Fruit fly (Drosophila melanogaster) whole organism, embryonic: Measurements from ENCODE around the gene CG12301.

Experiments
- Atf6 ChIP-seq: fragments of 200-800 bp; sonication (Bioruptor generic); IDR thresholded peaks from 2 replicates; pipeline ENCODE4 v1.3.6; 2022; ENCODE audit warnings: missing biosample characterization, missing genetic modification characterization
- CG10654 ChIP-seq: fragments of 200-800 bp; sonication (Bioruptor generic); optimal IDR thresholded peaks from 2 replicates; lab custom pipeline; 2016; ENCODE audit warnings: missing biosample characterization, missing genetic modification characterization
- CG12942 ChIP-seq: fragments of 200-800 bp; sonication (Bioruptor generic); optimal IDR thresholded peaks from 3 replicates; lab custom pipeline; 2016; ENCODE audit warnings: missing biosample characterization, missing genetic modification characterization
- CG13287 ChIP-seq: fragments of 200-800 bp; sonication (Bioruptor generic); IDR thresholded peaks from 2 replicates; pipeline ENCODE4 v1.3.6; 2022; ENCODE audit warnings: missing biosample characterization, missing genetic modification characterization; ENCODE audit not compliant: partially characterized antibody
- CG14050 ChIP-seq: fragments of 200-800 bp; sonication (Bioruptor generic); IDR thresholded peaks from 3 replicates; pipeline ENCODE4 v1.3.6; 2022; ENCODE audit warnings: missing biosample characterization, missing genetic modification characterization
- CG15011 ChIP-seq: fragments of 200-800 bp; sonication (Bioruptor generic); optimal IDR thresholded peaks from 3 replicates; lab custom pipeline; 2018; ENCODE audit warnings: missing biosample characterization, mild to moderate bottlenecking, missing genetic modification characterization
- CG1602 ChIP-seq: fragments of 200-800 bp; sonication (Bioruptor generic); optimal IDR thresholded peaks from 3 replicates; lab custom pipeline; 2016; ENCODE audit warnings: missing biosample characterization, missing genetic modification characterization
- CG16815 ChIP-seq: fragments of 200-800 bp; sonication (Bioruptor generic); optimal IDR thresholded peaks from 3 replicates; lab custom pipeline; 2017; ENCODE audit warnings: missing biosample characterization, mild to moderate bottlenecking, missing genetic modification characterization
- CG1792 ChIP-seq: fragments of 200-800 bp; sonication (Bioruptor generic); optimal IDR thresholded peaks from 2 replicates; lab custom pipeline; 2016; ENCODE audit warnings: missing biosample characterization, missing genetic modification characterization
- CG2116 ChIP-seq: fragments of 200-800 bp; sonication (Bioruptor generic); optimal IDR thresholded peaks from 3 replicates; lab custom pipeline; 2018; ENCODE audit warnings: missing biosample characterization, mild to moderate bottlenecking, missing genetic modification characterization
- CG2120 ChIP-seq: fragments of 200-800 bp; sonication (Bioruptor generic); optimal IDR thresholded peaks from 3 replicates; lab custom pipeline; 2016; ENCODE audit warnings: missing biosample characterization, missing genetic modification characterization
- CG2202 ChIP-seq: fragments of 200-800 bp; sonication (Bioruptor generic); optimal IDR thresholded peaks from 2 replicates; lab custom pipeline; 2018; ENCODE audit warnings: missing biosample characterization, mild to moderate bottlenecking, missing genetic modification characterization
- CG6654 ChIP-seq: fragments of 200-800 bp; sonication (Bioruptor generic); optimal IDR thresholded peaks from 2 replicates; lab custom pipeline; 2017; ENCODE audit warnings: missing biosample characterization, mild to moderate bottlenecking, missing genetic modification characterization
- CG7357 ChIP-seq: fragments of 200-800 bp; sonication (Bioruptor generic); IDR thresholded peaks from 3 replicates; pipeline ENCODE4 v1.3.6; 2022; ENCODE audit warnings: missing biosample characterization, missing genetic modification characterization
- CG7745 ChIP-seq: fragments of 200-800 bp; sonication (Bioruptor generic); optimal IDR thresholded peaks from 2 replicates; lab custom pipeline; 2018; ENCODE audit warnings: missing biosample characterization, mild to moderate bottlenecking, missing genetic modification characterization, moderate library complexity
- CG9797 ChIP-seq: fragments of 200-800 bp; sonication (Bioruptor generic); optimal IDR thresholded peaks from 3 replicates; lab custom pipeline; 2018; ENCODE audit warnings: missing biosample characterization, mild to moderate bottlenecking, missing genetic modification characterization
- Chrac-16 ChIP-seq: fragments of 200-800 bp; sonication (Bioruptor generic); optimal IDR thresholded peaks from 3 replicates; lab custom pipeline; 2016; ENCODE audit warnings: missing biosample characterization, missing genetic modification characterization
- Drgx ChIP-seq: fragments of 200-800 bp; sonication (Bioruptor generic); IDR thresholded peaks from 2 replicates; pipeline ENCODE4 v1.3.6; 2022; ENCODE audit warnings: missing biosample characterization, missing genetic modification characterization
- Elba2 ChIP-seq: fragments of 200-800 bp; sonication (Bioruptor generic); optimal IDR thresholded peaks from 3 replicates; lab custom pipeline; 2016; ENCODE audit warnings: missing biosample characterization, missing genetic modification characterization
- Fer3 ChIP-seq: fragments of 200-800 bp; sonication (Bioruptor generic); optimal IDR thresholded peaks from 2 replicates; lab custom pipeline; 2018; ENCODE audit warnings: missing biosample characterization, mild to moderate bottlenecking, missing genetic modification characterization, moderate library complexity
- H15 ChIP-seq: fragments of 200-800 bp; sonication (Bioruptor generic); IDR thresholded peaks from 3 replicates; pipeline ENCODE4 v1.3.6; 2022; ENCODE audit warnings: missing biosample characterization, missing genetic modification characterization
- Hand ChIP-seq: fragments of 200-800 bp; sonication (Bioruptor generic); optimal IDR thresholded peaks from 2 replicates; lab custom pipeline; 2017; ENCODE audit warnings: mild to moderate bottlenecking, missing biosample characterization, missing genetic modification reagents, missing genetic modification characterization
- NK7.1 ChIP-seq: fragments of 200-800 bp; sonication (Bioruptor generic); optimal IDR thresholded peaks from 3 replicates; lab custom pipeline; 2016; ENCODE audit warnings: missing biosample characterization, missing genetic modification characterization
- Oli ChIP-seq: fragments of 200-800 bp; sonication (Bioruptor generic); optimal IDR thresholded peaks from 2 replicates; lab custom pipeline; 2018; ENCODE audit warnings: missing biosample characterization, mild to moderate bottlenecking, missing genetic modification characterization, moderate library complexity
- Opbp ChIP-seq: fragments of 200-800 bp; sonication (Bioruptor generic); IDR thresholded peaks from 3 replicates; pipeline ENCODE4 v1.3.6; 2022; ENCODE audit warnings: missing biosample characterization, missing genetic modification characterization; ENCODE audit not compliant: partially characterized antibody
- Side ChIP-seq: fragments of 200-800 bp; sonication (Bioruptor generic); optimal IDR thresholded peaks from 2 replicates; lab custom pipeline; 2016; ENCODE audit warnings: missing biosample characterization, missing genetic modification characterization
- Six4 ChIP-seq: fragments of 200-800 bp; sonication (Bioruptor generic); optimal IDR thresholded peaks from 2 replicates; lab custom pipeline; 2016; ENCODE audit warnings: missing biosample characterization, missing genetic modification characterization
- Vsx1 ChIP-seq: fragments of 200-800 bp; sonication (Bioruptor generic); optimal IDR thresholded peaks from 2 replicates; lab custom pipeline; 2017; ENCODE audit warnings: missing biosample characterization, mild to moderate bottlenecking, missing genetic modification characterization, missing genetic modification reagents
- YL-1 ChIP-seq: fragments of 200-800 bp; sonication (Bioruptor generic); optimal IDR thresholded peaks from 3 replicates; lab custom pipeline; 2017; ENCODE audit warnings: missing biosample characterization, mild to moderate bottlenecking, missing genetic modification characterization
- aop ChIP-seq: fragments of 200-800 bp; sonication (Bioruptor generic); IDR thresholded peaks from 2 replicates; pipeline ENCODE4 v1.3.6; 2022; ENCODE audit warnings: missing biosample characterization, missing genetic modification characterization
- bsh ChIP-seq, 2 experiments: fragments of 200-800 bp; sonication (Bioruptor generic); optimal IDR thresholded peaks; 2 replicates each; lab custom pipeline; 2017 to 2018; ENCODE audit warnings: mild to moderate bottlenecking in 2 of 2, missing biosample characterization in 2 of 2, missing genetic modification characterization in 2 of 2, moderate library complexity in 1 of 2
- caup ChIP-seq: fragments of 200-800 bp; sonication (Bioruptor generic); optimal IDR thresholded peaks from 3 replicates; lab custom pipeline; 2017; ENCODE audit warnings: missing biosample characterization, mild to moderate bottlenecking, missing genetic modification characterization, moderate library complexity; ENCODE audit not compliant: severe bottlenecking
- chinmo ChIP-seq: fragments of 200-800 bp; sonication (Bioruptor generic); IDR thresholded peaks from 4 replicates; pipeline ENCODE4 v1.3.6; 2022; ENCODE audit warnings: missing biosample characterization, missing genetic modification characterization; ENCODE audit not compliant: partially characterized antibody
- fd64A ChIP-seq: fragments of 200-800 bp; sonication (Bioruptor generic); optimal IDR thresholded peaks from 3 replicates; lab custom pipeline; 2018; ENCODE audit warnings: missing biosample characterization, mild to moderate bottlenecking, missing genetic modification characterization
- fru ChIP-seq: fragments of >200 bp; optimal IDR thresholded peaks from 2 replicates; lab custom pipeline; 2017
- fu2 ChIP-seq: fragments of 200-800 bp; sonication (Bioruptor generic); optimal IDR thresholded peaks from 2 replicates; lab custom pipeline; 2016; ENCODE audit warnings: missing biosample characterization, missing genetic modification characterization
- jigr1 ChIP-seq: fragments of 200-800 bp; sonication (Bioruptor generic); IDR thresholded peaks from 3 replicates; pipeline ENCODE4 v1.3.6; 2022; ENCODE audit warnings: missing biosample characterization, missing genetic modification characterization
- jing ChIP-seq: fragments of 200-800 bp; sonication (Bioruptor generic); optimal IDR thresholded peaks from 2 replicates; lab custom pipeline; 2018; ENCODE audit warnings: missing biosample characterization, mild to moderate bottlenecking, missing genetic modification characterization
- lbe ChIP-seq: fragments of 200-800 bp; sonication (Bioruptor generic); optimal IDR thresholded peaks from 2 replicates; lab custom pipeline; 2016; ENCODE audit warnings: missing biosample characterization, mild to moderate bottlenecking, missing genetic modification characterization
- nerfin-1 ChIP-seq: fragments of 200-800 bp; sonication (Bioruptor generic); optimal IDR thresholded peaks from 3 replicates; lab custom pipeline; 2019; ENCODE audit warnings: missing biosample characterization, mild to moderate bottlenecking, missing genetic modification characterization, moderate library complexity
- nerfin-2 ChIP-seq: fragments of 200-800 bp; sonication (Bioruptor generic); IDR thresholded peaks from 2 replicates; pipeline ENCODE4 v1.3.6; 2022; ENCODE audit warnings: missing biosample characterization, missing genetic modification characterization; ENCODE audit not compliant: partially characterized antibody
- pb ChIP-seq: fragments of 200-800 bp; sonication (Bioruptor generic); optimal IDR thresholded peaks from 3 replicates; lab custom pipeline; 2016; ENCODE audit warnings: missing biosample characterization, missing genetic modification characterization
- phol ChIP-seq: fragments of 200-800 bp; sonication (Bioruptor generic); optimal IDR thresholded peaks from 3 replicates; lab custom pipeline; 2018; ENCODE audit warnings: missing biosample characterization, mild to moderate bottlenecking, missing genetic modification characterization, moderate library complexity
- sd ChIP-seq: fragments of 200-800 bp; sonication (Bioruptor generic); optimal IDR thresholded peaks from 3 replicates; lab custom pipeline; 2018; ENCODE audit warnings: missing biosample characterization, mild to moderate bottlenecking, missing genetic modification characterization, moderate library complexity
- slbo ChIP-seq: fragments of 200-800 bp; sonication (Bioruptor generic); IDR thresholded peaks from 2 replicates; pipeline ENCODE4 v1.3.6; 2022; ENCODE audit warnings: missing biosample characterization, missing genetic modification characterization
- so ChIP-seq: fragments of 200-800 bp; sonication (Bioruptor generic); IDR thresholded peaks from 3 replicates; pipeline ENCODE4 v1.3.6; 2022; ENCODE audit warnings: missing biosample characterization, missing genetic modification characterization
- ssp ChIP-seq: fragments of 200-800 bp; sonication (Bioruptor generic); IDR thresholded peaks from 2 replicates; pipeline ENCODE4 v1.3.6; 2022; ENCODE audit warnings: missing biosample characterization, missing genetic modification characterization
- trem ChIP-seq: fragments of 200-800 bp; optimal IDR thresholded peaks from 3 replicates; lab custom pipeline; 2019; ENCODE audit warnings: missing biosample characterization, mild to moderate bottlenecking, missing genetic modification characterization, moderate library complexity
- tup ChIP-seq: fragments of 200-800 bp; sonication (Bioruptor generic); optimal IDR thresholded peaks from 2 replicates; lab custom pipeline; 2016; ENCODE audit warnings: missing biosample characterization, mild to moderate bottlenecking, missing genetic modification characterization, moderate library complexity
- vfl ChIP-seq: fragments of 200-800 bp; sonication (Bioruptor generic); optimal IDR thresholded peaks from 2 replicates; lab custom pipeline; 2016; ENCODE audit warnings: missing biosample characterization, missing genetic modification characterization

The CG12301 gene

DNA sequence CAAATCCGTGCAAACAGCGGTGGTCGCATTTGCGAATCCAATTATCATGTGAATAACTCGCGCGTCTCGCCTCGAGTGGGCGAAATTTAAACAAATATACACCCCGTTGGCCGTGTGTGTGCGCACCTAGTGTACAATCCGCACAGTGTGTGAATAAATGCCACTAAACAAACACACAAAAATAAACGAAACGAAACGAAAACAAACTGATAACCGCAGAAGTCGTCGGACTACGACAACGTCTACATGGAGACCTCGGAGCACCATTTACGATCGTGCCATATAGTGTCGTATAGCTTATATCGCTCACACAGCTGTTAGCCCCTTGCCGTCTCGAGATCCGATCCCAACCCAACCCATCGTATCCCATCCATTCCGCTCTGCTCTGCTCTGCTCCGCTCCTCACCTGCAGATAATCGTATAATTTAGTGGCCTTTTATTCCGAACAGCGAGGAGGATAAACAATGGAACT, 14.1 kb upstream of the CG12301 start (continued):
- TF ChIP-seq Elba2 (GFP tag; lab: Kevin White, UChicago), result no peak
- TF ChIP-seq CG9797 (GFP tag; lab: Kevin White, UChicago), result no peak
- TF ChIP-seq tup (GFP tag; lab: Kevin White, UChicago), result no peak
- peak; percentile 51 for TF ChIP-seq CG2120
- no peak for TF ChIP-seq vfl (GFP tag; lab: Kevin White, UChicago)
- TF ChIP-seq CG2116 (GFP tag; lab: Kevin White, UChicago), result no peak
- 0 out of 2 replicates have a peak, but pooled peaks have one; percentile 14 for TF ChIP-seq slbo (GFP tag; lab: Robert Waterston, UW)
- no peak for TF ChIP-seq jigr1 (GFP tag; lab: Robert Waterston, UW)
- peak; percentile 28 for TF ChIP-seq CG1792 (GFP tag; lab: Kevin White, UChicago)
- TF ChIP-seq Atf6 (GFP tag; lab: Robert Waterston, UW), result peak; percentile 77
- TF ChIP-seq CG15011, result peak; percentile 74
- TF ChIP-seq phol, result no peak
- TF ChIP-seq CG1602 (GFP tag; lab: Kevin White, UChicago), result no peak
- TF ChIP-seq CG2202 (tag; lab: Kevin White, UChicago), result peak; percentile 45
- peak; percentile 13 for TF ChIP-seq pb
- TF ChIP-seq nerfin-1 (tag; lab: Kevin White, UChicago), result peak; percentile 72
- no peak for TF ChIP-seq Side (GFP tag; lab: Kevin White, UChicago)
- TF ChIP-seq fu2 (GFP tag; lab: Kevin White, UChicago), result peak; percentile 20
- TF ChIP-seq CG16815, result no peak
- no peak for TF ChIP-seq jing (GFP tag; lab: Kevin White, UChicago)
- no peak for TF ChIP-seq Opbp (GFP tag; lab: Robert Waterston, UW)
- peak; percentile 85 for TF ChIP-seq fd64A (GFP tag; lab: Kevin White, UChicago)
- TF ChIP-seq trem (tag; lab: Kevin White, UChicago), result no peak
- no peak for TF ChIP-seq H15 (GFP tag; lab: Robert Waterston, UW)
- peak; percentile 85; the same call in 2 of the 3 replicates for TF ChIP-seq so (GFP tag; lab: Robert Waterston, UW)
- TF ChIP-seq CG13287 (GFP tag; lab: Robert Waterston, UW), result no peak
- TF ChIP-seq sd (tag; lab: Kevin White, UChicago), result peak; percentile 79
- no peak for TF ChIP-seq CG12942 (GFP tag; lab: Kevin White, UChicago)
- TF ChIP-seq bsh (GFP tag; optimal IDR thresholded peaks at IDR 0.05; lab: Kevin White, UChicago), result peak in 1 of 2 experiments; percentile 56
- TF ChIP-seq lbe (GFP tag; lab: Kevin White, UChicago), result no peak
- TF ChIP-seq ssp (GFP tag; lab: Robert Waterston, UW), result no peak
- TF ChIP-seq Six4 (GFP tag; lab: Kevin White, UChicago), result no peak
- TF ChIP-seq chinmo (GFP tag; lab: Robert Waterston, UW), result 0 out of 4 replicates have a peak, but pooled peaks have one; percentile 44
- peak; percentile 91 for TF ChIP-seq caup
- no peak for TF ChIP-seq aop (GFP tag; lab: Robert Waterston, UW)
- TF ChIP-seq Vsx1 (GFP tag; lab: Kevin White, UChicago), result no peak
- 0 out of 3 replicates have a peak, but pooled peaks have one; percentile 7 for TF ChIP-seq CG7357
- peak; percentile 26 for TF ChIP-seq CG10654 (GFP tag; lab: Kevin White, UChicago)
- TF ChIP-seq CG7745 (tag; lab: Kevin White, UChicago), result peak; percentile 70
- peak; percentile 19 for TF ChIP-seq YL-1
- 0 out of 3 replicates have a peak, but pooled peaks have one; percentile 31 for TF ChIP-seq CG14050 (GFP tag; lab: Robert Waterston, UW)
- TF ChIP-seq Hand (GFP tag; lab: Kevin White, UChicago), result peak; percentile 76
- TF ChIP-seq Fer3 (tag; lab: Kevin White, UChicago), result peak; percentile 73
- no peak for TF ChIP-seq Chrac-16 (GFP tag; lab: Kevin White, UChicago)
- peak; percentile 31 for TF ChIP-seq NK7.1
- TF ChIP-seq nerfin-2 (GFP tag; lab: Robert Waterston, UW), result no peak
- TF ChIP-seq fru (lab: Kevin White, UChicago), result no peak
- peak; percentile 51 for TF ChIP-seq Oli (tag; lab: Kevin White, UChicago)
- TF ChIP-seq CG6654, result no peak
- TF ChIP-seq Drgx (GFP tag; lab: Robert Waterston, UW), result 0 out of 2 replicates have a peak, but pooled peaks have one; percentile 23
